Fruit fly (Drosophila melanogaster) whole organism, embryonic: ENCODE measurements around the gene Catsup.

Experiments
- Antp ChIP-seq: fragments of 200-800 bp; sonication (Bioruptor generic); optimal IDR thresholded peaks from 3 replicates; lab custom pipeline; 2016; ENCODE audit warnings: missing biosample characterization, missing genetic modification characterization
- Bteb2 ChIP-seq: fragments of 200-800 bp; sonication (Bioruptor generic); optimal IDR thresholded peaks from 2 replicates; lab custom pipeline; 2016; ENCODE audit warnings: missing biosample characterization, missing genetic modification characterization
- CG12071 ChIP-seq: fragments of 200-800 bp; sonication (Bioruptor generic); optimal IDR thresholded peaks from 3 replicates; lab custom pipeline; 2018; ENCODE audit warnings: missing biosample characterization, mild to moderate bottlenecking, missing genetic modification characterization
- CG13123 ChIP-seq: fragments of 200-800 bp; sonication (Bioruptor generic); optimal IDR thresholded peaks from 2 replicates; lab custom pipeline; 2016; ENCODE audit warnings: missing biosample characterization, missing genetic modification characterization
- CG13296 ChIP-seq: fragments of 200-800 bp; sonication (Bioruptor generic); optimal IDR thresholded peaks from 3 replicates; lab custom pipeline; 2018; ENCODE audit warnings: missing biosample characterization, mild to moderate bottlenecking, missing genetic modification characterization
- CG13775 ChIP-seq: fragments of 200-800 bp; sonication (Bioruptor generic); optimal IDR thresholded peaks from 3 replicates; lab custom pipeline; 2017; ENCODE audit warnings: missing biosample characterization, mild to moderate bottlenecking, missing genetic modification characterization
- CG15073 ChIP-seq: fragments of 200-800 bp; sonication (Bioruptor generic); optimal IDR thresholded peaks from 2 replicates; lab custom pipeline; 2016; ENCODE audit warnings: missing biosample characterization, missing genetic modification characterization
- CG1603 ChIP-seq: fragments of 200-800 bp; sonication (Bioruptor generic); optimal IDR thresholded peaks from 2 replicates; lab custom pipeline; 2019; ENCODE audit warnings: missing biosample characterization, mild to moderate bottlenecking, missing genetic modification characterization, moderate library complexity
- CG17612 ChIP-seq: fragments of 200-800 bp; sonication (Bioruptor generic); IDR thresholded peaks from 2 replicates; pipeline ENCODE4 v1.3.6; 2022; ENCODE audit warnings: missing biosample characterization, missing genetic modification characterization
- CG18262 ChIP-seq: fragments of 200-800 bp; optimal IDR thresholded peaks from 3 replicates; lab custom pipeline; 2019; ENCODE audit warnings: missing biosample characterization, mild to moderate bottlenecking, missing genetic modification characterization, moderate library complexity
- CG18476 ChIP-seq: fragments of 200-800 bp; sonication (Bioruptor generic); optimal IDR thresholded peaks from 2 replicates; lab custom pipeline; 2016; ENCODE audit warnings: missing biosample characterization, mild to moderate bottlenecking, missing genetic modification characterization
- CG18619 ChIP-seq: fragments of 200-800 bp; sonication (Bioruptor generic); optimal IDR thresholded peaks from 3 replicates; lab custom pipeline; 2017; ENCODE audit warnings: missing biosample characterization, mild to moderate bottlenecking, missing genetic modification characterization
- CG3726 ChIP-seq: fragments of 200-800 bp; sonication (Bioruptor generic); IDR thresholded peaks from 3 replicates; pipeline ENCODE4, ENCODE4 v1.3.6; 2022; ENCODE audit warnings: missing biosample characterization, missing genetic modification characterization
- CG3847 ChIP-seq: fragments of 200-800 bp; sonication (Bioruptor generic); IDR thresholded peaks from 2 replicates; pipeline ENCODE4 v1.3.6; 2022; ENCODE audit warnings: missing biosample characterization, missing genetic modification characterization
- CG42726 ChIP-seq: fragments of 200-800 bp; sonication (Bioruptor generic); IDR thresholded peaks from 2 replicates; pipeline ENCODE4 v1.3.6; 2022; ENCODE audit warnings: missing biosample characterization, missing genetic modification characterization; ENCODE audit not compliant: partially characterized antibody
- CG7271 ChIP-seq: fragments of 200-800 bp; sonication (Bioruptor generic); optimal IDR thresholded peaks from 2 replicates; lab custom pipeline; 2018; ENCODE audit warnings: missing biosample characterization, mild to moderate bottlenecking, missing genetic modification characterization, moderate library complexity
- CG9932 ChIP-seq: fragments of 200-800 bp; sonication (Bioruptor generic); IDR thresholded peaks from 2 replicates; pipeline ENCODE4 v1.3.6; 2022; ENCODE audit warnings: missing biosample characterization, missing genetic modification characterization
- HmgD ChIP-seq: fragments of 200-800 bp; sonication (Bioruptor generic); optimal IDR thresholded peaks from 3 replicates; lab custom pipeline; 2016; ENCODE audit warnings: missing biosample characterization, missing genetic modification characterization
- Jarid2 ChIP-seq: fragments of 200-800 bp; sonication (Bioruptor generic); optimal IDR thresholded peaks from 3 replicates; lab custom pipeline; 2017; ENCODE audit warnings: mild to moderate bottlenecking, missing biosample characterization, missing genetic modification reagents, missing genetic modification characterization
- Neu2 ChIP-seq: fragments of 200-800 bp; sonication (Bioruptor generic); optimal IDR thresholded peaks from 3 replicates; lab custom pipeline; 2016; ENCODE audit warnings: missing biosample characterization, missing genetic modification characterization, borderline replicate concordance
- Optix ChIP-seq: fragments of 200-800 bp; sonication (Bioruptor generic); IDR thresholded peaks from 3 replicates; pipeline ENCODE4 v1.3.6; 2022; ENCODE audit warnings: missing biosample characterization, missing genetic modification characterization
- Rx ChIP-seq: fragments of 200-800 bp; sonication (Bioruptor generic); IDR thresholded peaks from 2 replicates; pipeline ENCODE4 v1.3.6; 2022; ENCODE audit warnings: missing biosample characterization, missing genetic modification characterization
- Six4 ChIP-seq: fragments of 200-800 bp; sonication (Bioruptor generic); optimal IDR thresholded peaks from 2 replicates; lab custom pipeline; 2016; ENCODE audit warnings: missing biosample characterization, missing genetic modification characterization
- Taf1 ChIP-seq: fragments of 200-800 bp; sonication (Bioruptor generic); IDR thresholded peaks from 2 replicates; pipeline ENCODE4 v1.3.6; 2022; ENCODE audit warnings: missing biosample characterization, missing genetic modification characterization
- YL-1 ChIP-seq: fragments of 200-800 bp; sonication (Bioruptor generic); optimal IDR thresholded peaks from 3 replicates; lab custom pipeline; 2017; ENCODE audit warnings: missing biosample characterization, mild to moderate bottlenecking, missing genetic modification characterization
- amos ChIP-seq: fragments of 200-800 bp; sonication (Bioruptor generic); IDR thresholded peaks from 2 replicates; pipeline ENCODE4 v1.3.6; 2022; ENCODE audit warnings: missing biosample characterization, missing genetic modification characterization; ENCODE audit not compliant: partially characterized antibody
- aop ChIP-seq: fragments of 200-800 bp; sonication (Bioruptor generic); IDR thresholded peaks from 2 replicates; pipeline ENCODE4 v1.3.6; 2022; ENCODE audit warnings: missing biosample characterization, missing genetic modification characterization
- bigmax ChIP-seq: fragments of 200-800 bp; sonication (Bioruptor generic); optimal IDR thresholded peaks from 2 replicates; lab custom pipeline; 2018; ENCODE audit warnings: missing biosample characterization, mild to moderate bottlenecking, missing genetic modification characterization
- bsh ChIP-seq, 2 experiments: fragments of 200-800 bp; sonication (Bioruptor generic); optimal IDR thresholded peaks; 2 replicates each; lab custom pipeline; 2017 to 2018; ENCODE audit warnings: mild to moderate bottlenecking in 2 of 2, missing biosample characterization in 2 of 2, missing genetic modification characterization in 2 of 2, moderate library complexity in 1 of 2
- chif ChIP-seq, 2 experiments: fragments of 200-800 bp; sonication (Bioruptor generic); optimal IDR thresholded peaks; 3 replicates each; lab custom pipeline; 2016; ENCODE audit warnings: missing biosample characterization in 2 of 2, missing genetic modification characterization in 2 of 2
- dan ChIP-seq: fragments of 200-800 bp; sonication (Bioruptor generic); IDR thresholded peaks from 2 replicates; pipeline ENCODE4 v1.3.6; 2022; ENCODE audit warnings: missing biosample characterization, missing genetic modification characterization
- en ChIP-seq: fragments of 200-800 bp; sonication (Bioruptor generic); optimal IDR thresholded peaks from 2 replicates; lab custom pipeline; 2016; ENCODE audit warnings: missing biosample characterization, missing genetic modification characterization
- eyg ChIP-seq: fragments of 200-800 bp; sonication (Bioruptor generic); optimal IDR thresholded peaks from 3 replicates; lab custom pipeline; 2016; ENCODE audit warnings: missing biosample characterization, missing genetic modification characterization
- gcm ChIP-seq: fragments of 200-800 bp; sonication (Bioruptor generic); optimal IDR thresholded peaks from 2 replicates; lab custom pipeline; 2019; ENCODE audit warnings: missing biosample characterization, mild to moderate bottlenecking, missing genetic modification characterization, moderate library complexity
- ham ChIP-seq: fragments of 200-800 bp; sonication (Bioruptor generic); IDR thresholded peaks from 2 replicates; pipeline ENCODE4 v1.3.6; 2022; ENCODE audit warnings: missing biosample characterization, missing genetic modification characterization
- ken ChIP-seq: fragments of 200-800 bp; sonication (Bioruptor generic); IDR thresholded peaks from 3 replicates; pipeline ENCODE4 v1.3.6; 2022; ENCODE audit warnings: missing biosample characterization, missing genetic modification characterization
- lola ChIP-seq, 3 experiments: fragments of >200 bp in 2 of 3; fragments of 200-800 bp in 1 of 3; sonication (Bioruptor generic) in 1 of 3; optimal IDR thresholded peaks; 2 replicates each; lab custom pipeline; 2017 to 2019; ENCODE audit warnings: missing biosample characterization in 3 of 3, missing genetic modification characterization in 3 of 3, mild to moderate bottlenecking in 1 of 3, moderate library complexity in 1 of 3
- maf-S ChIP-seq: fragments of 200-800 bp; sonication (Bioruptor generic); optimal IDR thresholded peaks from 2 replicates; lab custom pipeline; 2016; ENCODE audit warnings: missing biosample characterization, missing genetic modification characterization
- nau ChIP-seq: fragments of 200-800 bp; sonication (Bioruptor generic); optimal IDR thresholded peaks from 3 replicates; lab custom pipeline; 2017; ENCODE audit warnings: missing biosample characterization, mild to moderate bottlenecking, missing genetic modification characterization, missing genetic modification reagents
- pzg ChIP-seq: fragments of 200-800 bp; sonication (Bioruptor generic); optimal IDR thresholded peaks from 3 replicates; lab custom pipeline; 2018; ENCODE audit warnings: missing biosample characterization, mild to moderate bottlenecking, missing genetic modification characterization, moderate library complexity
- scrt ChIP-seq: fragments of 200-800 bp; sonication (Bioruptor generic); optimal IDR thresholded peaks from 2 replicates; lab custom pipeline; 2018; ENCODE audit warnings: missing biosample characterization, mild to moderate bottlenecking, missing genetic modification characterization, moderate library complexity
- sens-2 ChIP-seq: fragments of 200-800 bp; sonication (Bioruptor generic); IDR thresholded peaks from 2 replicates; pipeline ENCODE4 v1.3.6; 2022; ENCODE audit warnings: missing biosample characterization, missing genetic modification characterization
- sim ChIP-seq: fragments of 200-800 bp; sonication (Bioruptor generic); IDR thresholded peaks from 2 replicates; pipeline ENCODE4 v1.3.6; 2022; ENCODE audit warnings: missing biosample characterization, missing genetic modification characterization
- slou ChIP-seq: fragments of 200-800 bp; sonication (Bioruptor generic); optimal IDR thresholded peaks from 3 replicates; lab custom pipeline; 2016; ENCODE audit warnings: missing biosample characterization, missing genetic modification characterization
- sr ChIP-seq: fragments of 200-800 bp; sonication (Bioruptor generic); IDR thresholded peaks from 3 replicates; pipeline ENCODE4 v1.3.6; 2022; ENCODE audit warnings: missing biosample characterization, missing genetic modification characterization
- tap ChIP-seq: fragments of 200-800 bp; optimal IDR thresholded peaks from 3 replicates; lab custom pipeline; 2019; ENCODE audit warnings: missing biosample characterization, mild to moderate bottlenecking, missing genetic modification characterization, moderate library complexity
- tin ChIP-seq: fragments of 200-800 bp; sonication (Bioruptor generic); optimal IDR thresholded peaks from 3 replicates; lab custom pipeline; 2016; ENCODE audit warnings: missing biosample characterization, missing genetic modification characterization
- trem ChIP-seq: fragments of 200-800 bp; optimal IDR thresholded peaks from 3 replicates; lab custom pipeline; 2019; ENCODE audit warnings: missing biosample characterization, mild to moderate bottlenecking, missing genetic modification characterization, moderate library complexity
- unc-4 ChIP-seq: fragments of 200-800 bp; sonication (Bioruptor generic); IDR thresholded peaks from 2 replicates; pipeline ENCODE4 v1.3.6; 2022; ENCODE audit warnings: missing biosample characterization, missing genetic modification characterization; ENCODE audit not compliant: partially characterized antibody
- zfh2 ChIP-seq: fragments of 200-800 bp; sonication (Bioruptor generic); optimal IDR thresholded peaks from 2 replicates; lab custom pipeline; 2016; ENCODE audit warnings: missing biosample characterization, missing genetic modification characterization

Gene Catsup

DNA sequence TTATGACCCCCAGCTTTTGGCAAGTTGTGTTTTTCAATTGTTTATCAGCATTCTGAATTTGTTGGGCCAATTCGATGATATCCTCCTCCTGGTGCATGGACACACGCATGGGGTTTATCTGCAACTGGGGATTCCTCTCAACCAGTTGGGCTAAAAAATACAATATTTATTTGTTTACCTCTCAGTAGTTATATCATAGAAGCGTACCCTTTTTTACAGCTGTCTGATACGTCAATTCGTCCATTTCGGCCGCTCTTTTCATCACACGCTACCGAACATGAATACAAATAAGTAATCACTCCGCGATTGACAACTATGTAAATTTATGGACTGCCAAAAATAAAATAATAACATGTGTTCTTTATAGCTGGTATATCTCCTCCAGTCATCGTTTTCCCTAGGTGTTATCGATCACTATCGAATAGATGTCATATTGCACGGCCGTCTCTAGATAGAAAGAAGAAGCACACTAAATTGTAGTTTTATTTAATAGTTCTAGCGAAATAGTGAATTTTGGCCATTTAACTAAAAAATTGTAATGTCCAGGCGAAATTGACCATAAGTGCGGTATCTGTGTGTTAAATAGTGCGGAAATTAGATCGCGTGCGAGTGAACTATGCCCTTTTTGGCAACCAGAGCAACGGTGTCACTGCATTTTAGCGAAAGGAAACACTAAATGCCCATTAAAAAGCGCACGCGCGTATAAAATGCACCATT is 7.3 kb upstream of the Catsup start, which contains the start of the genes mib2 and CG31800 (continued):
- peak; percentile 88 for TF ChIP-seq amos (GFP tag; lab: Robert Waterston, UW)
- no peak for TF ChIP-seq bigmax (GFP tag; lab: Kevin White, UChicago)
- no peak for TF ChIP-seq maf-S
- TF ChIP-seq CG1603 (tag; lab: Kevin White, UChicago), result peak; percentile 50
- no peak for TF ChIP-seq Antp (GFP tag; lab: Kevin White, UChicago)
- TF ChIP-seq tap (tag; lab: Kevin White, UChicago), result no peak
- TF ChIP-seq Bteb2 (GFP tag; lab: Kevin White, UChicago), result no peak
- TF ChIP-seq sr (GFP tag; lab: Robert Waterston, UW), result no peak
- no peak for TF ChIP-seq sens-2 (GFP tag; lab: Robert Waterston, UW)
- no peak for TF ChIP-seq Six4 (GFP tag; lab: Kevin White, UChicago)
- TF ChIP-seq CG13123, result no peak
- peak; percentile 80 for TF ChIP-seq CG42726 (GFP tag; lab: Robert Waterston, UW)
- peak; percentile 47; the same call in 1 of the 2 replicates for TF ChIP-seq CG9932
- peak; percentile 79 for TF ChIP-seq unc-4 (GFP tag; lab: Robert Waterston, UW)
- no peak for TF ChIP-seq ken (GFP tag; lab: Robert Waterston, UW)
- TF ChIP-seq eyg (GFP tag; lab: Kevin White, UChicago), result no peak
- TF ChIP-seq scrt (GFP tag; lab: Kevin White, UChicago), result peak; percentile 17
- no peak for TF ChIP-seq Rx (GFP tag; lab: Robert Waterston, UW)
- TF ChIP-seq CG18619, result no peak
- TF ChIP-seq CG13296 (GFP tag; lab: Kevin White, UChicago), result no peak
- no peak for TF ChIP-seq en (GFP tag; lab: Kevin White, UChicago)
- TF ChIP-seq CG3847, result no peak
- no peak for TF ChIP-seq zfh2 (GFP tag; lab: Kevin White, UChicago)
- TF ChIP-seq trem (tag; lab: Kevin White, UChicago), result peak; percentile 58
- TF ChIP-seq chif (GFP tag; optimal IDR thresholded peaks at IDR 0.05; lab: Kevin White, UChicago), result no peak
- TF ChIP-seq tin (GFP tag; lab: Kevin White, UChicago), result no peak
- TF ChIP-seq Optix (GFP tag; lab: Robert Waterston, UW), result no peak
- TF ChIP-seq Taf1 (GFP tag; lab: Robert Waterston, UW), result no peak
- TF ChIP-seq CG13775 (GFP tag; lab: Kevin White, UChicago), result no peak
- no peak for TF ChIP-seq ham
- TF ChIP-seq YL-1 (GFP tag; lab: Kevin White, UChicago), result peak; percentile 59
- TF ChIP-seq gcm (GFP tag; lab: Kevin White, UChicago), result no peak
- no peak for TF ChIP-seq CG7271 (tag; lab: Kevin White, UChicago)
- TF ChIP-seq Jarid2 (GFP tag; lab: Kevin White, UChicago), result no peak
- TF ChIP-seq CG15073 (GFP tag; lab: Kevin White, UChicago), result no peak
- no peak for TF ChIP-seq HmgD
- no peak for TF ChIP-seq CG3726 (GFP tag; lab: Robert Waterston, UW)
- TF ChIP-seq CG18476, result no peak
- no peak for TF ChIP-seq slou (GFP tag; lab: Kevin White, UChicago)
- peak; percentile 63 for TF ChIP-seq pzg
- no peak for TF ChIP-seq nau
- no peak for TF ChIP-seq aop (GFP tag; lab: Robert Waterston, UW)
- no peak for TF ChIP-seq lola (GFP tag; optimal IDR thresholded peaks at IDR 0.05; lab: Kevin White, UChicago)
- TF ChIP-seq Neu2 (GFP tag; lab: Kevin White, UChicago), result no peak
- TF ChIP-seq CG18262 (tag; lab: Kevin White, UChicago), result no peak
- TF ChIP-seq sim (GFP tag; lab: Robert Waterston, UW), result no peak
- TF ChIP-seq CG12071 (GFP tag; lab: Kevin White, UChicago), result no peak
- no peak for TF ChIP-seq bsh (GFP tag; optimal IDR thresholded peaks at IDR 0.05; lab: Kevin White, UChicago)
- TF ChIP-seq CG17612 (GFP tag; lab: Robert Waterston, UW), result no peak
- no peak for TF ChIP-seq dan (GFP tag; lab: Robert Waterston, UW)
